Worm (Caenorhabditis elegans) whole organism, young adult: ENCODE data around the gene srh-270.

Experiments
- F22D6.2 ChIP-seq: sonication (generic microtip); optimal IDR thresholded peaks from 2 replicates; lab custom pipeline; 2016; ENCODE audit warnings: mild to moderate bottlenecking, missing genetic modification characterization, missing compliant biosample characterization
- Y53F4B.3 ChIP-seq: fragments of 200-800 bp; sonication (Bioruptor generic); IDR thresholded peaks from 2 replicates; pipeline ENCODE4 v1.3.6; 2022; ENCODE audit warnings: missing genetic modification reagents, missing genetic modification characterization, missing compliant biosample characterization
- Y95B8A.8 ChIP-seq: fragments of 200-800 bp; sonication (Bioruptor generic); IDR thresholded peaks from 2 replicates; pipeline ENCODE4 v1.3.6; 2022; ENCODE audit warnings: missing genetic modification reagents, missing genetic modification characterization, missing compliant biosample characterization
- bed-1 ChIP-seq: fragments of 200-800 bp; sonication (Bioruptor generic); IDR thresholded peaks from 2 replicates; pipeline ENCODE4 v1.3.6; 2022; ENCODE audit warnings: missing genetic modification reagents, missing genetic modification characterization, missing compliant biosample characterization
- ccch-3 ChIP-seq: fragments of 200-800 bp; sonication (Bioruptor generic); optimal IDR thresholded peaks from 2 replicates; lab custom pipeline; 2018; ENCODE audit warnings: mild to moderate bottlenecking, missing genetic modification characterization, missing compliant biosample characterization
- madf-8 ChIP-seq: fragments of 200-800 bp; sonication (Bioruptor generic); conservative IDR thresholded peaks from 2 replicates; pipeline ENCODE4 v1.3.6; 2022; ENCODE audit warnings: missing genetic modification reagents, missing genetic modification characterization, missing compliant biosample characterization
- nfya-1 ChIP-seq: sonication (generic microtip); optimal IDR thresholded peaks from 2 replicates; lab custom pipeline; 2017; ENCODE audit warnings: antibody characterized with exemption, missing compliant biosample characterization, missing genetic modification characterization, borderline replicate concordance; ENCODE audit not compliant: insufficient read depth
- snpc-3.4 ChIP-seq: sonication (generic microtip); optimal IDR thresholded peaks from 2 replicates; lab custom pipeline; 2017; ENCODE audit warnings: missing genetic modification characterization, mild to moderate bottlenecking, missing compliant biosample characterization, antibody characterized with exemption, moderate library complexity, missing genotype, missing genetic modification reagents
- sptf-2 ChIP-seq: fragments of 200-800 bp; sonication (Bioruptor generic); optimal IDR thresholded peaks from 2 replicates; lab custom pipeline; 2018; ENCODE audit warnings: mild to moderate bottlenecking, missing genetic modification characterization, missing compliant biosample characterization
- unc-62 ChIP-seq: fragments of 150-350 bp; optimal IDR thresholded peaks from 2 replicates; lab custom pipeline; 2014; ENCODE audit warnings: missing biosample characterization, missing genetic modification reagents, missing genetic modification characterization
- zim-3 ChIP-seq: sonication (generic microtip); optimal IDR thresholded peaks from 2 replicates; lab custom pipeline; 2017; ENCODE audit warnings: mild to moderate bottlenecking, missing genetic modification characterization, moderate library complexity, missing compliant biosample characterization
- ztf-25 ChIP-seq: fragments of 200-800 bp; sonication (Bioruptor generic); IDR thresholded peaks from 2 replicates; pipeline ENCODE4 v1.3.6; 2022; ENCODE audit warnings: missing genetic modification reagents, missing genetic modification characterization, missing compliant biosample characterization

ce11 chrV:2825978-2826377, 35.4 kb downstream of the srh-270 start:
- TF ChIP-seq nfya-1 (tag; lab: Kevin White, UChicago) (no peak), unc-62 (GFP tag; lab: Kevin White, UChicago) (no peak), ccch-3 (GFP tag; lab: Kevin White, UChicago) (no peak), bed-1 (GFP tag; lab: Robert Waterston, UW) (no peak), zim-3 (tag; lab: Kevin White, UChicago) (no peak), sptf-2 (no peak), Y95B8A.8 (no peak), snpc-3.4 (tag; lab: Kevin White, UChicago) (no peak), ztf-25 (GFP tag; lab: Robert Waterston, UW) (no peak), madf-8 (GFP tag; lab: Robert Waterston, UW) (no peak), F22D6.2 (no peak), Y53F4B.3 (GFP tag; lab: Robert Waterston, UW) (no peak)
